Worm (Caenorhabditis elegans) whole organism, young adult: Measurements from ENCODE around the gene R11E3.2.
A peak's percentile ranks its signal among the peaks of the same experiment; 100 is the strongest.

Experiments used
- B0261.1 ChIP-seq: sonication (generic microtip); optimal IDR thresholded peaks from 2 replicates; lab custom pipeline; 2016; ENCODE audit warnings: mild to moderate bottlenecking, missing genetic modification characterization, moderate library complexity, missing compliant biosample characterization
- F22D6.2 ChIP-seq: sonication (generic microtip); optimal IDR thresholded peaks from 2 replicates; lab custom pipeline; 2016; ENCODE audit warnings: mild to moderate bottlenecking, missing genetic modification characterization, missing compliant biosample characterization
- F23B12.7 ChIP-seq: sonication (generic microtip); optimal IDR thresholded peaks from 2 replicates; lab custom pipeline; 2017; ENCODE audit warnings: missing genetic modification characterization, mild to moderate bottlenecking, missing compliant biosample characterization, antibody characterized with exemption, moderate library complexity; ENCODE audit not compliant: insufficient read depth
- F37B4.10 ChIP-seq: fragments of 200-800 bp; sonication (Bioruptor generic); IDR thresholded peaks from 2 replicates; pipeline ENCODE4 v1.3.6; 2022; ENCODE audit warnings: missing genetic modification characterization, missing compliant biosample characterization
- F52B5.7 ChIP-seq: sonication (generic microtip); optimal IDR thresholded peaks from 2 replicates; lab custom pipeline; 2016; ENCODE audit warnings: mild to moderate bottlenecking, missing genetic modification characterization, missing compliant biosample characterization
- K11D2.4 ChIP-seq: fragments of 200-800 bp; sonication (Bioruptor generic); IDR thresholded peaks from 2 replicates; pipeline ENCODE4 v1.3.6; 2022; ENCODE audit warnings: missing genetic modification reagents, missing genetic modification characterization, missing compliant biosample characterization
- K12H6.12 ChIP-seq: fragments of 200-800 bp; sonication (Bioruptor generic); optimal IDR thresholded peaks from 2 replicates; lab custom pipeline; 2018; ENCODE audit warnings: mild to moderate bottlenecking, missing genetic modification characterization, missing compliant biosample characterization
- T07F8.4 ChIP-seq: sonication (generic microtip); optimal IDR thresholded peaks from 2 replicates; lab custom pipeline; 2016; ENCODE audit warnings: mild to moderate bottlenecking, missing genetic modification characterization, moderate library complexity, missing compliant biosample characterization
- T26A5.8 ChIP-seq: sonication (generic microtip); optimal IDR thresholded peaks from 2 replicates; lab custom pipeline; 2016; ENCODE audit warnings: missing genetic modification characterization, missing compliant biosample characterization
- Y53F4B.3 ChIP-seq: fragments of 200-800 bp; sonication (Bioruptor generic); IDR thresholded peaks from 2 replicates; pipeline ENCODE4 v1.3.6; 2022; ENCODE audit warnings: missing genetic modification reagents, missing genetic modification characterization, missing compliant biosample characterization
- Y67H2A.10 ChIP-seq: fragments of 200-800 bp; sonication (Bioruptor generic); conservative IDR thresholded peaks from 2 replicates; pipeline ENCODE4 v1.3.6; 2022; ENCODE audit warnings: missing genetic modification reagents, missing genetic modification characterization, missing compliant biosample characterization
- Y79H2A.3 ChIP-seq: fragments of 200-800 bp; sonication (Bioruptor generic); conservative IDR thresholded peaks from 2 replicates; pipeline ENCODE4 v1.3.6; 2022; ENCODE audit warnings: missing genetic modification reagents, missing genetic modification characterization, missing compliant biosample characterization
- Y95B8A.8 ChIP-seq: fragments of 200-800 bp; sonication (Bioruptor generic); IDR thresholded peaks from 2 replicates; pipeline ENCODE4 v1.3.6; 2022; ENCODE audit warnings: missing genetic modification reagents, missing genetic modification characterization, missing compliant biosample characterization
- akir-1 ChIP-seq: fragments of 200-800 bp; sonication (Bioruptor generic); optimal IDR thresholded peaks from 2 replicates; lab custom pipeline; 2018; ENCODE audit warnings: mild to moderate bottlenecking, missing genetic modification characterization, moderate library complexity, missing compliant biosample characterization
- attf-6 ChIP-seq: fragments of 200-800 bp; sonication (Bioruptor generic); IDR thresholded peaks from 2 replicates; pipeline ENCODE4 v1.3.6; 2022; ENCODE audit warnings: missing genetic modification reagents, missing genetic modification characterization, missing compliant biosample characterization
- ccch-3 ChIP-seq: fragments of 200-800 bp; sonication (Bioruptor generic); optimal IDR thresholded peaks from 2 replicates; lab custom pipeline; 2018; ENCODE audit warnings: mild to moderate bottlenecking, missing genetic modification characterization, missing compliant biosample characterization
- cebp-1 ChIP-seq, 2 experiments: fragments of 200-800 bp in 1 of 2; sonication (Bioruptor generic) in 1 of 2; sonication (generic microtip) in 1 of 2; IDR thresholded peaks in 1 of 2; optimal IDR thresholded peaks in 1 of 2; 2 replicates each; pipeline versions ENCODE4 v1.3.6 to Lab custom; 2017 to 2022; ENCODE audit warnings: missing compliant biosample characterization in 2 of 2, missing genetic modification characterization in 2 of 2, mild to moderate bottlenecking in 1 of 2, missing genetic modification reagents in 1 of 2, moderate library complexity in 1 of 2
- cebp-2 ChIP-seq: fragments of 200-800 bp; sonication (Bioruptor generic); IDR thresholded peaks from 2 replicates; pipeline ENCODE4 v1.3.6; 2022; ENCODE audit warnings: missing genetic modification characterization, missing compliant biosample characterization
- ceh-100 ChIP-seq: fragments of 200-800 bp; sonication (Bioruptor generic); IDR thresholded peaks from 2 replicates; pipeline ENCODE4 v1.3.6; 2022; ENCODE audit warnings: missing genetic modification reagents, missing genetic modification characterization, missing compliant biosample characterization
- ceh-79 ChIP-seq: sonication (generic microtip); optimal IDR thresholded peaks from 2 replicates; lab custom pipeline; 2017; ENCODE audit warnings: mild to moderate bottlenecking, missing genetic modification characterization, missing compliant biosample characterization
- ceh-91 ChIP-seq: fragments of 200-800 bp; sonication (Bioruptor generic); IDR thresholded peaks from 2 replicates; pipeline ENCODE4 v1.3.6; 2022; ENCODE audit warnings: missing genetic modification reagents, missing genetic modification characterization, missing compliant biosample characterization
- chd-7 ChIP-seq: sonication (generic microtip); optimal IDR thresholded peaks from 2 replicates; lab custom pipeline; 2016; ENCODE audit warnings: mild to moderate bottlenecking, missing genetic modification characterization, moderate library complexity, missing compliant biosample characterization
- die-1 ChIP-seq: sonication (generic microtip); optimal IDR thresholded peaks from 2 replicates; lab custom pipeline; 2016; ENCODE audit warnings: missing genotype, mild to moderate bottlenecking, missing genetic modification characterization, missing compliant biosample characterization
- dox-1 ChIP-seq: fragments of 200-800 bp; sonication (Bioruptor generic); IDR thresholded peaks from 2 replicates; pipeline ENCODE4 v1.3.6; 2022; ENCODE audit warnings: missing genetic modification reagents, missing genetic modification characterization, missing compliant biosample characterization
- dpl-1 ChIP-seq: fragments of 150-350 bp; optimal IDR thresholded peaks from 2 replicates; lab custom pipeline; 2014; ENCODE audit warnings: missing biosample characterization, missing genetic modification reagents, missing genetic modification characterization
- egl-18 ChIP-seq: fragments of 200-800 bp; sonication (Bioruptor generic); IDR thresholded peaks from 2 replicates; pipeline ENCODE4 v1.3.6; 2022; ENCODE audit warnings: missing genetic modification reagents, missing genetic modification characterization, missing compliant biosample characterization
- him-1 ChIP-seq: sonication (generic microtip); optimal IDR thresholded peaks from 2 replicates; lab custom pipeline; 2016; ENCODE audit warnings: missing genotype, missing genetic modification reagents, missing genetic modification characterization, missing compliant biosample characterization
- hlh-26 ChIP-seq: fragments of 200-800 bp; sonication (Bioruptor generic); conservative IDR thresholded peaks from 2 replicates; pipeline ENCODE4 v1.3.6; 2022; ENCODE audit warnings: missing genetic modification reagents, missing genetic modification characterization, missing compliant biosample characterization
- hmg-1.2 ChIP-seq: fragments of 200-800 bp; sonication (Bioruptor generic); IDR thresholded peaks from 2 replicates; pipeline ENCODE4 v1.3.6; 2022; ENCODE audit warnings: missing genetic modification reagents, missing genetic modification characterization, missing compliant biosample characterization
- hmg-20 ChIP-seq: fragments of 200-800 bp; sonication (Bioruptor generic); IDR thresholded peaks from 2 replicates; pipeline ENCODE4 v1.3.6; 2022; ENCODE audit warnings: missing genetic modification reagents, missing genetic modification characterization, missing compliant biosample characterization
- hrde-1 ChIP-seq: sonication (generic microtip); optimal IDR thresholded peaks from 2 replicates; lab custom pipeline; 2016; ENCODE audit warnings: missing genetic modification characterization, mild to moderate bottlenecking, missing compliant biosample characterization, moderate library complexity, missing genotype, missing genetic modification reagents, borderline replicate concordance
- let-526 ChIP-seq: fragments of 200-800 bp; sonication (Bioruptor generic); IDR thresholded peaks from 2 replicates; pipeline ENCODE4 v1.3.6; 2022; ENCODE audit warnings: missing genetic modification reagents, missing genetic modification characterization, missing compliant biosample characterization
- lin-35 ChIP-seq, 3 experiments: fragments of 150-350 bp in 2 of 3; sonication (generic microtip) in 1 of 3; optimal IDR thresholded peaks; 2 replicates each; lab custom pipeline; 2014 to 2018; ENCODE audit warnings: missing biosample characterization in 3 of 3, missing genetic modification characterization in 3 of 3, missing genetic modification reagents in 3 of 3
- madf-10 ChIP-seq: sonication (generic microtip); optimal IDR thresholded peaks from 2 replicates; lab custom pipeline; 2016; ENCODE audit warnings: mild to moderate bottlenecking, missing genetic modification characterization, missing compliant biosample characterization
- madf-8 ChIP-seq: fragments of 200-800 bp; sonication (Bioruptor generic); conservative IDR thresholded peaks from 2 replicates; pipeline ENCODE4 v1.3.6; 2022; ENCODE audit warnings: missing genetic modification reagents, missing genetic modification characterization, missing compliant biosample characterization
- nfya-2 ChIP-seq: fragments of 200-800 bp; sonication (Bioruptor generic); IDR thresholded peaks from 2 replicates; pipeline ENCODE4 v1.3.6; 2022; ENCODE audit warnings: missing genetic modification reagents, missing genetic modification characterization, missing compliant biosample characterization
- pbrm-1 ChIP-seq: fragments of 200-800 bp; sonication (Bioruptor generic); IDR thresholded peaks from 2 replicates; pipeline ENCODE4 v1.3.6; 2022; ENCODE audit warnings: missing genetic modification reagents, missing genetic modification characterization, missing compliant biosample characterization
- pha-4 ChIP-seq: fragments of 150-350 bp; sonication (generic microtip); optimal IDR thresholded peaks from 2 replicates; lab custom pipeline; 2014; ENCODE audit warnings: missing biosample characterization, missing genetic modification reagents, missing genetic modification characterization
- snpc-1.3 ChIP-seq: sonication (generic microtip); optimal IDR thresholded peaks from 2 replicates; lab custom pipeline; 2017; ENCODE audit warnings: missing genetic modification characterization, mild to moderate bottlenecking, missing compliant biosample characterization, antibody characterized with exemption, moderate library complexity, missing genotype, missing genetic modification reagents; ENCODE audit not compliant: insufficient read depth
- snpc-3.4 ChIP-seq: sonication (generic microtip); optimal IDR thresholded peaks from 2 replicates; lab custom pipeline; 2017; ENCODE audit warnings: missing genetic modification characterization, mild to moderate bottlenecking, missing compliant biosample characterization, antibody characterized with exemption, moderate library complexity, missing genotype, missing genetic modification reagents
- somi-1 ChIP-seq: fragments of 200-800 bp; sonication (Bioruptor generic); optimal IDR thresholded peaks from 2 replicates; lab custom pipeline; 2018; ENCODE audit warnings: mild to moderate bottlenecking, missing genetic modification characterization, missing compliant biosample characterization
- tbx-9 ChIP-seq: sonication (generic microtip); optimal IDR thresholded peaks from 2 replicates; lab custom pipeline; 2016; ENCODE audit warnings: borderline replicate concordance, missing genetic modification characterization, inconsistent platforms, missing compliant biosample characterization
- xnd-1 ChIP-seq: sonication (generic microtip); optimal IDR thresholded peaks from 2 replicates; lab custom pipeline; 2016; ENCODE audit warnings: missing genotype, missing genetic modification reagents, missing genetic modification characterization, missing compliant biosample characterization
- zfh-2 ChIP-seq: fragments of 200-800 bp; sonication (Bioruptor generic); conservative IDR thresholded peaks from 2 replicates; pipeline ENCODE4 v1.3.6; 2022; ENCODE audit warnings: missing genetic modification reagents, missing genetic modification characterization, missing compliant biosample characterization
- zim-3 ChIP-seq: sonication (generic microtip); optimal IDR thresholded peaks from 2 replicates; lab custom pipeline; 2017; ENCODE audit warnings: mild to moderate bottlenecking, missing genetic modification characterization, moderate library complexity, missing compliant biosample characterization
- ztf-18 ChIP-seq: sonication (generic microtip); optimal IDR thresholded peaks from 2 replicates; lab custom pipeline; 2016; ENCODE audit warnings: missing genotype, mild to moderate bottlenecking, missing genetic modification characterization, missing compliant biosample characterization
- ztf-26 ChIP-seq: sonication (generic microtip); optimal IDR thresholded peaks from 2 replicates; lab custom pipeline; 2017; ENCODE audit warnings: missing genetic modification characterization, missing compliant biosample characterization
- ztf-28 ChIP-seq: fragments of 200-800 bp; sonication (Bioruptor generic); IDR thresholded peaks from 2 replicates; pipeline ENCODE4 v1.3.6; 2022; ENCODE audit warnings: missing genetic modification reagents, missing genetic modification characterization, missing compliant biosample characterization

R11E3.2 gene

ce11 chrIV:4745422-4745821 lies 26.5 kb upstream of the R11E3.2 start, which contains the start of gene timm-17B.1 (continued):
- TF ChIP-seq dpl-1 (GFP tag; lab: Kevin White, UChicago) (no peak), pha-4 (no peak), Y53F4B.3 (no peak), hrde-1 (no peak), T07F8.4 (tag; lab: Kevin White, UChicago) (no peak), him-1 (peak; percentile 51), die-1 (tag; lab: Kevin White, UChicago) (no peak), snpc-3.4 (tag; lab: Kevin White, UChicago) (peak; percentile 19), cebp-2 (no peak), ceh-79 (no peak), hmg-20 (GFP tag; lab: Robert Waterston, UW) (peak; percentile 34; the same call in 1 of the 2 replicates), pbrm-1 (peak; percentile 58; the same call in 1 of the 2 replicates), F22D6.2 (tag; lab: Kevin White, UChicago) (no peak), Y95B8A.8 (no peak), B0261.1 (tag; lab: Kevin White, UChicago) (no peak), xnd-1 (tag; lab: Kevin White, UChicago) (peak; percentile 51), ceh-100 (GFP tag; lab: Robert Waterston, UW) (peak; percentile 39; the same call in 1 of the 2 replicates), attf-6 (GFP tag; lab: Robert Waterston, UW) (no peak), madf-10 (no peak), F23B12.7 (tag; lab: Kevin White, UChicago) (no peak), cebp-1 (GFP tag; IDR thresholded peaks at IDR 0.05; lab: Robert Waterston, UW) (no peak), cebp-1 (tag; optimal IDR thresholded peaks at IDR 0.05; lab: Kevin White, UChicago) (peak; percentile 62), ztf-28 (GFP tag; lab: Robert Waterston, UW) (no peak), Y79H2A.3 (GFP tag; lab: Robert Waterston, UW) (no peak), lin-35 (GFP tag; optimal IDR thresholded peaks at IDR 0.05; lab: Kevin White, UChicago) (peak in 1 of 3 experiments; percentile 66), hlh-26 (GFP tag; lab: Robert Waterston, UW) (no peak), F52B5.7 (tag; lab: Kevin White, UChicago) (no peak), akir-1 (GFP tag; lab: Kevin White, UChicago) (no peak), somi-1 (GFP tag; lab: Kevin White, UChicago) (no peak), chd-7 (tag; lab: Kevin White, UChicago) (no peak), ccch-3 (GFP tag; lab: Kevin White, UChicago) (no peak), snpc-1.3 (no peak), ztf-26 (tag; lab: Kevin White, UChicago) (no peak), let-526 (no peak), madf-8 (GFP tag; lab: Robert Waterston, UW) (peak; percentile 10; the same call in 1 of the 2 replicates), egl-18 (GFP tag; lab: Robert Waterston, UW) (no peak), Y67H2A.10 (GFP tag; lab: Robert Waterston, UW) (no peak), zim-3 (tag; lab: Kevin White, UChicago) (no peak), hmg-1.2 (GFP tag; lab: Robert Waterston, UW) (peak; percentile 41), ceh-91 (no peak), nfya-2 (GFP tag; lab: Robert Waterston, UW) (no peak), T26A5.8 (tag; lab: Kevin White, UChicago) (no peak), tbx-9 (tag; lab: Kevin White, UChicago) (no peak), dox-1 (GFP tag; lab: Robert Waterston, UW) (peak; percentile 68), F37B4.10 (GFP tag; lab: Robert Waterston, UW) (no peak), K12H6.12 (tag; lab: Kevin White, UChicago) (no peak), K11D2.4 (GFP tag; lab: Robert Waterston, UW) (no peak), ztf-18 (tag; lab: Kevin White, UChicago) (peak; percentile 97), zfh-2 (GFP tag; lab: Robert Waterston, UW) (no peak)
